Worm (Caenorhabditis elegans) whole organism, L4 larva: Measurements from ENCODE around the gene F54C8.6.

ENCODE experiments used
- R02D3.7 ChIP-seq: fragments of 150-350 bp; sonication (generic microtip); optimal IDR thresholded peaks from 3 replicates; lab custom pipeline; 2014; ENCODE audit warnings: missing biosample characterization, missing genetic modification characterization
- Y5F2A.4 ChIP-seq: fragments of 200-800 bp; sonication (Bioruptor generic); optimal IDR thresholded peaks from 2 replicates; lab custom pipeline; 2018; ENCODE audit warnings: mild to moderate bottlenecking, missing genetic modification characterization, missing compliant biosample characterization
- Y75B8A.6 ChIP-seq: fragments of 200-800 bp; sonication (Bioruptor generic); IDR thresholded peaks from 2 replicates; pipeline ENCODE4 v1.3.6; 2022; ENCODE audit warnings: missing genetic modification reagents, missing genetic modification characterization, missing compliant biosample characterization
- ama-1 ChIP-seq: fragments of 150-350 bp; optimal IDR thresholded peaks from 2 replicates; lab custom pipeline; 2014; ENCODE audit warnings: inconsistent platforms, mixed read lengths
- arid-1 ChIP-seq: fragments of 200-800 bp; sonication (Bioruptor generic); conservative IDR thresholded peaks from 2 replicates; pipeline ENCODE4 v1.3.6; 2022; ENCODE audit warnings: missing genetic modification reagents, missing genetic modification characterization, missing compliant biosample characterization
- ceh-20 ChIP-seq: fragments of 200-800 bp; sonication (Bioruptor generic); IDR thresholded peaks from 2 replicates; pipeline ENCODE4 v1.3.6; 2022; ENCODE audit warnings: missing genetic modification reagents, missing genetic modification characterization, missing compliant biosample characterization
- ceh-44 ChIP-seq: fragments of 200-800 bp; sonication (Bioruptor generic); IDR thresholded peaks from 2 replicates; pipeline ENCODE4 v1.3.6; 2022; ENCODE audit warnings: missing genetic modification reagents, missing genetic modification characterization, missing compliant biosample characterization
- ceh-62 ChIP-seq: sonication (generic microtip); optimal IDR thresholded peaks from 2 replicates; lab custom pipeline; 2017; ENCODE audit warnings: missing biosample characterization, missing genetic modification characterization
- cey-2 ChIP-seq: sonication (generic microtip); optimal IDR thresholded peaks from 3 replicates; lab custom pipeline; 2017; ENCODE audit warnings: missing genetic modification characterization, mild to moderate bottlenecking, missing compliant biosample characterization, antibody characterized with exemption, borderline replicate concordance; ENCODE audit not compliant: insufficient read depth
- dpl-1 ChIP-seq: fragments of 150-350 bp; optimal IDR thresholded peaks from 2 replicates; lab custom pipeline; 2014; ENCODE audit warnings: missing biosample characterization, missing genetic modification reagents, missing genetic modification characterization
- duxl-1 ChIP-seq: sonication (generic microtip); optimal IDR thresholded peaks from 2 replicates; lab custom pipeline; 2016; ENCODE audit warnings: mild to moderate bottlenecking, missing genetic modification characterization, moderate library complexity, missing compliant biosample characterization; ENCODE audit not compliant: poor library complexity
- dve-1 ChIP-seq: sonication (generic microtip); optimal IDR thresholded peaks from 2 replicates; lab custom pipeline; 2017; ENCODE audit warnings: antibody characterized with exemption, mild to moderate bottlenecking, missing genetic modification characterization, missing compliant biosample characterization; ENCODE audit not compliant: insufficient read depth
- egl-27 ChIP-seq: sonication (generic microtip); optimal IDR thresholded peaks from 3 replicates; lab custom pipeline; 2017; ENCODE audit warnings: missing biosample characterization, missing genetic modification reagents, missing genetic modification characterization
- fkh-10 ChIP-seq: fragments of 150-350 bp; optimal IDR thresholded peaks from 2 replicates; lab custom pipeline; 2014; ENCODE audit warnings: missing biosample characterization, missing genetic modification reagents, missing genetic modification characterization
- fos-1 ChIP-seq: fragments of 150-350 bp; optimal IDR thresholded peaks from 2 replicates; lab custom pipeline; 2014; ENCODE audit warnings: missing biosample characterization, missing genetic modification characterization
- hif-1 ChIP-seq, 2 experiments: sonication (generic microtip); optimal IDR thresholded peaks; 2 replicates each; lab custom pipeline; 2016 to 2017; ENCODE audit warnings: missing compliant biosample characterization in 2 of 2, missing genetic modification characterization in 2 of 2, missing genetic modification reagents in 2 of 2, missing genotype in 2 of 2, mild to moderate bottlenecking in 1 of 2
- jun-1 ChIP-seq: fragments of 150-350 bp; optimal IDR thresholded peaks from 2 replicates; lab custom pipeline; 2014; ENCODE audit warnings: missing biosample characterization, missing genetic modification reagents, missing genetic modification characterization
- lim-7 ChIP-seq: fragments of 200-800 bp; sonication (Bioruptor generic); IDR thresholded peaks from 2 replicates; pipeline ENCODE4 v1.3.6; 2022; ENCODE audit warnings: missing genetic modification characterization, missing compliant biosample characterization
- lin-15B ChIP-seq: fragments of 150-350 bp; sonication (generic microtip); optimal IDR thresholded peaks from 3 replicates; lab custom pipeline; 2014; ENCODE audit warnings: missing biosample characterization, missing genetic modification characterization
- lin-29 ChIP-seq: fragments of 200-800 bp; sonication (Bioruptor generic); IDR thresholded peaks from 2 replicates; pipeline ENCODE4 v1.3.6; 2022; ENCODE audit warnings: missing genetic modification reagents, missing genetic modification characterization, missing compliant biosample characterization
- lin-38 ChIP-seq: fragments of 200-800 bp; sonication (Bioruptor generic); IDR thresholded peaks from 2 replicates; pipeline ENCODE4 v1.3.6; 2022; ENCODE audit warnings: missing genetic modification reagents, missing genetic modification characterization, missing compliant biosample characterization
- lsy-2 ChIP-seq, 2 experiments: fragments of 150-350 bp in 1 of 2; sonication (generic microtip) in 1 of 2; optimal IDR thresholded peaks; 2 replicates each; lab custom pipeline; 2014 to 2017; ENCODE audit warnings: missing biosample characterization in 2 of 2, missing genetic modification characterization in 2 of 2
- madf-5 ChIP-seq, 2 experiments: fragments of 200-800 bp; sonication (Bioruptor generic); IDR thresholded peaks; 2 replicates each; pipeline ENCODE4 v1.3.6; 2022; ENCODE audit warnings: missing compliant biosample characterization in 2 of 2, missing genetic modification characterization in 2 of 2
- mes-2 ChIP-seq: sonication (generic microtip); optimal IDR thresholded peaks from 2 replicates; lab custom pipeline; 2016; ENCODE audit warnings: missing genotype, mild to moderate bottlenecking, missing genetic modification characterization, missing compliant biosample characterization; ENCODE audit not compliant: poor library complexity, severe bottlenecking
- nhr-102 ChIP-seq: sonication (generic microtip); optimal IDR thresholded peaks from 2 replicates; lab custom pipeline; 2016; ENCODE audit warnings: mild to moderate bottlenecking, missing genetic modification characterization, moderate library complexity, missing compliant biosample characterization
- nhr-25 ChIP-seq: sonication (generic microtip); optimal IDR thresholded peaks from 2 replicates; lab custom pipeline; 2017; ENCODE audit warnings: missing genetic modification characterization, mild to moderate bottlenecking, missing compliant biosample characterization, antibody characterized with exemption, moderate library complexity, borderline replicate concordance; ENCODE audit not compliant: insufficient read depth
- nhr-77 ChIP-seq: fragments of 150-350 bp; optimal IDR thresholded peaks from 2 replicates; lab custom pipeline; 2014; ENCODE audit warnings: missing biosample characterization, missing genetic modification characterization
- pqm-1 ChIP-seq: sonication (generic microtip); optimal IDR thresholded peaks from 2 replicates; lab custom pipeline; 2017; ENCODE audit warnings: missing biosample characterization, missing genetic modification characterization
- sdz-12 ChIP-seq: fragments of 200-800 bp; sonication (Bioruptor generic); optimal IDR thresholded peaks from 2 replicates; lab custom pipeline; 2018; ENCODE audit warnings: mild to moderate bottlenecking, missing genetic modification characterization, missing compliant biosample characterization
- spr-3 ChIP-seq: fragments of 200-800 bp; sonication (Bioruptor generic); optimal IDR thresholded peaks from 2 replicates; lab custom pipeline; 2018; ENCODE audit warnings: mild to moderate bottlenecking, missing genetic modification characterization, missing compliant biosample characterization
- tag-97 ChIP-seq: fragments of 200-800 bp; sonication (Bioruptor generic); IDR thresholded peaks from 2 replicates; pipeline ENCODE4 v1.3.6; 2022; ENCODE audit warnings: missing genetic modification characterization, missing compliant biosample characterization
- unc-62 ChIP-seq, 3 experiments: fragments of 150-350 bp in 1 of 3; sonication (generic microtip); optimal IDR thresholded peaks in 2 of 3; peaks in 1 of 3; 1 replicate in 1 of 3; 2 replicates in 2 of 3; lab custom pipeline; 2014 to 2017; ENCODE audit warnings: missing biosample characterization in 3 of 3, missing genetic modification characterization in 3 of 3, missing genetic modification reagents in 3 of 3, missing genotype in 1 of 3
- vab-7 ChIP-seq: fragments of 200-800 bp; sonication (Bioruptor generic); IDR thresholded peaks from 2 replicates; pipeline ENCODE4 v1.3.6; 2022; ENCODE audit warnings: missing genetic modification reagents, missing genetic modification characterization, missing compliant biosample characterization
- zag-1 ChIP-seq: fragments of 150-350 bp; optimal IDR thresholded peaks from 2 replicates; lab custom pipeline; 2014; ENCODE audit warnings: missing biosample characterization, missing genetic modification characterization
- zfp-3 ChIP-seq: fragments of 200-800 bp; sonication (Bioruptor generic); conservative IDR thresholded peaks from 2 replicates; pipeline ENCODE4 v1.3.6; 2022; ENCODE audit warnings: missing genetic modification reagents, missing genetic modification characterization, missing compliant biosample characterization
- zip-2 ChIP-seq: fragments of 150-350 bp; optimal IDR thresholded peaks from 2 replicates; lab custom pipeline; 2014; ENCODE audit warnings: missing biosample characterization, missing genetic modification characterization
- ztf-11 ChIP-seq: fragments of 150-350 bp; optimal IDR thresholded peaks from 2 replicates; lab custom pipeline; 2014; ENCODE audit warnings: missing biosample characterization, missing genetic modification characterization

F54C8.6 gene

DNA sequence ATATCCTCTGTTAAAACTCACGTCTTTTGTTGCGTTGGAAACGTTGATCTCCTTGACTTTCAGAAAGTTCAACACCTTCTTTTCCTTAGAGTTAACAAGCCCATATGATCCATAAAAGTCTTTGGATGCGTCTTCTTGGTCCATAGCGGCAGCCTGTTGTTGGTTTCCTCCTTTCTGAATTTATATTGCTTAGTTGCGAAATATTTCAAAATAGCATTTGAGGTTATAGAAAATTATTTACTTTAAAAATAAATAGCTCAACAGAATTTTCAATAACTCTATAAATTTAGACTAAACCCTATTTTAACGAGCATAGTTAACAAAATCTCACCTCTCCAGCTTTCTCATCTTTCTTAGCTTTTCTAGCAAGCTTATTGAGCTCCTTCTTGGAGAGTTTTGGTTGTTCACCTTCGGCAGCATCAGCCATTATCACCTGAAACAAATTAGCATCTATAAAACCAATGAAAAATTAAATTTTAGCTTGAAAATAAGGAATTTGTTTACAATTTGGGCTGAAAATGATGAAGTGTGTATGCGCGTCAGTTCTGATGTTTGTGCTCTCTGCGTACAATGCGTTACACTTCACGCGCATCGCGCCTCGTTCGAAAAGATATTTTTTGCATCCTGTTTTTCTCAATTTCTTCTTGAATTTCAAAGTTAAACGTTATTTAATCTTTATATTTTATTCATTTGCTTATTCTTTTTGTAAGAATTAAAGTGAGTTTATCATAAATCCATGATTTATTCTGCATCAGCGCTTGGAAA is 41.2 kb upstream of the F54C8.6 start, which contains the start of the genes dars-1 and ctr-9:
TSS of gene dars-1 (minus strand) at position 433 of the 765 bp plus-strand sequence.
TSS of gene ctr-9 (plus strand) at position 614 of the 765 bp plus-strand sequence.
- TF ChIP-seq ztf-11 (tag; lab: Kevin White, UChicago) = no peak
- TF ChIP-seq spr-3 (GFP tag; lab: Kevin White, UChicago) = no peak
- no peak for TF ChIP-seq jun-1
- TF ChIP-seq cey-2 (tag; lab: Kevin White, UChicago) = no peak
- no peak for TF ChIP-seq nhr-25 (tag; lab: Kevin White, UChicago)
- TF ChIP-seq ama-1 (lab: Kevin White, UChicago) = no peak
- no peak for TF ChIP-seq lin-29 (GFP tag; lab: Robert Waterston, UW)
- no peak for TF ChIP-seq R02D3.7 (tag; lab: Kevin White, UChicago)
- no peak for TF ChIP-seq lin-15B
- TF ChIP-seq sdz-12 (GFP tag; lab: Kevin White, UChicago) = no peak
- TF ChIP-seq dve-1 (tag; lab: Kevin White, UChicago) = no peak
- TF ChIP-seq pqm-1 (tag; lab: Kevin White, UChicago) = no peak
- no peak for TF ChIP-seq lim-7 (GFP tag; lab: Robert Waterston, UW)
- no peak for TF ChIP-seq duxl-1 (tag; lab: Kevin White, UChicago)
- TF ChIP-seq arid-1 = 0 out of 2 replicates have a peak, but pooled peaks have one; percentile 1
- TF ChIP-seq egl-27 (tag; lab: Kevin White, UChicago) = no peak
- no peak for TF ChIP-seq ceh-20
- no peak for TF ChIP-seq zfp-3 (GFP tag; lab: Robert Waterston, UW)
- TF ChIP-seq tag-97 (GFP tag; lab: Robert Waterston, UW) = no peak
- TF ChIP-seq mes-2 (tag; lab: Kevin White, UChicago) = peak; percentile 18
- no peak for TF ChIP-seq nhr-77 (tag; lab: Kevin White, UChicago)
- no peak for TF ChIP-seq ceh-62
- TF ChIP-seq vab-7 = no peak
- TF ChIP-seq madf-5 (GFP tag; IDR thresholded peaks at IDR 0.05; lab: Robert Waterston, UW) = no peak
- peak; percentile 43 for TF ChIP-seq dpl-1
- TF ChIP-seq zip-2 (tag; lab: Kevin White, UChicago) = peak; percentile 91
- TF ChIP-seq lsy-2 (tag; optimal IDR thresholded peaks at IDR 0.05; lab: Kevin White, UChicago) = peak in 1 of 2 experiments; percentile 31
- TF ChIP-seq fkh-10 (GFP tag; lab: Kevin White, UChicago) = no peak
- no peak for TF ChIP-seq zag-1 (tag; lab: Kevin White, UChicago)
- TF ChIP-seq Y5F2A.4 = no peak
- TF ChIP-seq lin-38 = no peak
- no peak for TF ChIP-seq hif-1 (tag; optimal IDR thresholded peaks at IDR 0.05; lab: Kevin White, UChicago)
- no peak for TF ChIP-seq ceh-44 (GFP tag; lab: Robert Waterston, UW)
- no peak for TF ChIP-seq Y75B8A.6 (GFP tag; lab: Robert Waterston, UW)
- no peak for TF ChIP-seq nhr-102 (tag; lab: Kevin White, UChicago)

DNA sequence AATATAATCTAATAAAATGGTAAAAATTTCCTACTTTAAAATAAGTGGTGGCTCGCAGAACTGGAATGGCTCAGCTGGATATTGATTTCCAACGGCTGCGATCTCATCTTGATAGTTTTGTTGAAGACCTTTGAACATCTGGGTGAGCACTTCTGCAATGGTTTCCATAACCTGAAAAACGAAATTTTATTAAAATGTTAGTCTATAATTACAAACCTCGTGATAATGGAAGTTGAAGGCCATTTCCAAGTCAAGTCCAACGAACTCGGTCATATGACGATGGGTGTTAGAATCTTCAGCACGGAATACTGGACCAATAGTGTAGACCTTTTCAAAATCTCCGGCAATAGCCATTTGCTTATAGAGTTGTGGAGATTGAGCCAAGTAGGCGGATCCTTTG is 40.1 kb upstream of the F54C8.6 start:
- peak in 1 of 2 experiments; percentile 10 for TF ChIP-seq unc-62 (GFP tag; optimal IDR thresholded peaks at IDR 0.05 in 1 of 2; lab: Kevin White, UChicago)
- no peak for TF ChIP-seq unc-62 (tag; optimal IDR thresholded peaks at IDR 0.05; lab: Kevin White, UChicago)
- TF ChIP-seq fos-1 (tag; lab: Kevin White, UChicago) = no peak
